Fruit fly (Drosophila melanogaster): Measurements from ENCODE around the gene Agpat2.

DNA sequence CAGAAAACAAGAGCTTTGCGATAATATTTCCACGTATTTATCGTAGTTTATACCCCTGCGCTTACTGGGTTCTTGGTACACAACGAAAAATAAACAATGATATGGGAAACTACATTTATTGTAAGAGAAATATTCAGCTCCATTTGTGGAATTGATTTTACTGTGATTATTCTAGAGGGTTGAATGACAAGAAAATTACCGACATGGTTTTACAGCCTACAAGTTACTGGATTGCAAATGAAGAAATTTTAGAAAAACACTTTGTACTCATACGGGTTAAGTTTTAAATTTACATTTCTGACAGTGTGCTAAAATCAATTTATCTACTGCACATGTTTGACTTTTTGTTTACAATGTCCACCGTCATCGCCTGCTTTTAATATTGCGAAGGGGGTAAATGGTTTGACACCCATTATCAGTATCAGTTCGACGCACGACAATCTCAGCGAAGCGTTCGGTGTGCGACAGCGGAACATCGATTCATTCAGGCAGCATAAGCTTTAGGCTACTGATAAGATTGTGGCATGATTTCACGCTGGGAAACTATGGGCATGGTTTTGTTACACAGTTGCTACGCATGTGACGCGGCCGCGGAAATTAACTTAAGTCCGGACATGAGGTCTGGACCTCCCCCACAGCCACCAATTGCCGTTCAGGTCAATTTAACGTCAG lies 1.9 kb downstream of the Agpat2 start:
- TF ChIP-seq Sin3A (optimal IDR thresholded peaks at IDR 0.05) (no peak), h (optimal IDR thresholded peaks at IDR 0.05) (no peak), insv (optimal IDR thresholded peaks at IDR 0.05) (no peak), psq (optimal IDR thresholded peaks at IDR 0.05) (no peak)

Measured in Kc167 (cell line).